Fruit fly (Drosophila melanogaster): ENCODE data around the gene Dbx.

Dbx gene

dm6 chr3L:1897709-1898108 lies 23.4 kb upstream of the Dbx start:
- TF ChIP-seq CG14655 (GFP tag; optimal IDR thresholded peaks at IDR 0.05) (no peak), rn (GFP tag; IDR thresholded peaks at IDR 0.05) (no peak), CG12605 (GFP tag; IDR thresholded peaks at IDR 0.05) (no peak), CG8159 (tag; optimal IDR thresholded peaks at IDR 0.05) (no peak), EcR (GFP tag; optimal IDR thresholded peaks at IDR 0.05) (no peak), Pif1A (GFP tag; optimal IDR thresholded peaks at IDR 0.05) (no peak), gl (tag; optimal IDR thresholded peaks at IDR 0.05) (no peak), CG32121 (GFP tag; IDR thresholded peaks at IDR 0.05) (no peak), Snoo (tag; optimal IDR thresholded peaks at IDR 0.05) (no peak), CG17806 (tag; optimal IDR thresholded peaks at IDR 0.05) (no peak), D1 (tag; optimal IDR thresholded peaks at IDR 0.05) (no peak), CG10348 (GFP tag; IDR thresholded peaks at IDR 0.05) (no peak), Ets98B (GFP tag; IDR thresholded peaks at IDR 0.05) (no peak), CG13204 (GFP tag; optimal IDR thresholded peaks at IDR 0.05) (no peak), fd96Ca (GFP tag; IDR thresholded peaks at IDR 0.05) (no peak)

- TF ChIP-seq CG4496 (GFP tag; IDR thresholded peaks at IDR 0.05) (0 out of 3 replicates have a peak, but pooled peaks have one; percentile 37), CG17806 (tag; optimal IDR thresholded peaks at IDR 0.05) (no peak), CG10348 (GFP tag; IDR thresholded peaks at IDR 0.05) (no peak), CG12605 (GFP tag; IDR thresholded peaks at IDR 0.05) (no peak), rn (GFP tag; IDR thresholded peaks at IDR 0.05) (no peak), Pif1A (GFP tag; optimal IDR thresholded peaks at IDR 0.05) (no peak), D1 (tag; optimal IDR thresholded peaks at IDR 0.05) (no peak), Ets98B (GFP tag; IDR thresholded peaks at IDR 0.05) (no peak), EcR (GFP tag; optimal IDR thresholded peaks at IDR 0.05) (peak; percentile 78), CG32121 (GFP tag; IDR thresholded peaks at IDR 0.05) (no peak), gl (tag; optimal IDR thresholded peaks at IDR 0.05) (no peak), CG8159 (tag; optimal IDR thresholded peaks at IDR 0.05) (no peak)
These were observed 21.5 kb upstream of the Dbx start for dm6 chr3L:1899616-1900015.

- peak; percentile 78 for TF ChIP-seq CG12605 (GFP tag; IDR thresholded peaks at IDR 0.05)
- TF ChIP-seq Pif1B (GFP tag; optimal IDR thresholded peaks at IDR 0.05): peak; percentile 5
- peak; percentile 87 for TF ChIP-seq CG4496 (GFP tag; IDR thresholded peaks at IDR 0.05)
- no peak for TF ChIP-seq gl (tag; optimal IDR thresholded peaks at IDR 0.05)
- TF ChIP-seq CG9948 (tag; optimal IDR thresholded peaks at IDR 0.05): no peak
- peak; percentile 78 for TF ChIP-seq rn (GFP tag; IDR thresholded peaks at IDR 0.05)
- peak; percentile 29; the same call in 1 of the 2 replicates for TF ChIP-seq CG10348 (GFP tag; IDR thresholded peaks at IDR 0.05)
- peak; percentile 58; the same call in 2 of the 3 replicates for TF ChIP-seq fd96Ca (GFP tag; IDR thresholded peaks at IDR 0.05)
- TF ChIP-seq CG17806 (tag; optimal IDR thresholded peaks at IDR 0.05): peak; percentile 37
- peak; percentile 49 for TF ChIP-seq CG14655 (GFP tag; optimal IDR thresholded peaks at IDR 0.05)
- no peak for TF ChIP-seq EcR (GFP tag; optimal IDR thresholded peaks at IDR 0.05)
- peak; percentile 50 for TF ChIP-seq Pif1A (GFP tag; optimal IDR thresholded peaks at IDR 0.05)
- TF ChIP-seq CG8159 (tag; optimal IDR thresholded peaks at IDR 0.05): peak; percentile 38
- no peak for TF ChIP-seq CG15710 (tag; optimal IDR thresholded peaks at IDR 0.05)
- peak; percentile 94 for TF ChIP-seq CG32121 (GFP tag; IDR thresholded peaks at IDR 0.05)
- TF ChIP-seq CG8301 (tag; optimal IDR thresholded peaks at IDR 0.05): peak; percentile 60
- peak; percentile 90 for TF ChIP-seq Ets98B (GFP tag; IDR thresholded peaks at IDR 0.05)
- no peak for TF ChIP-seq CG34367 (tag; optimal IDR thresholded peaks at IDR 0.05)
These were observed 20.5 kb upstream of the Dbx start for dm6 chr3L:1900633-1901032.

dm6 chr3L:1904440-1904839 lies 16.7 kb upstream of the Dbx start:
- TF ChIP-seq fd96Ca (GFP tag; IDR thresholded peaks at IDR 0.05) (0 out of 3 replicates have a peak, but pooled peaks have one; percentile 16), Pif1A (GFP tag; optimal IDR thresholded peaks at IDR 0.05) (no peak)

- TF ChIP-seq gl (tag; optimal IDR thresholded peaks at IDR 0.05) (no peak), CG12605 (GFP tag; IDR thresholded peaks at IDR 0.05) (no peak), D1 (tag; optimal IDR thresholded peaks at IDR 0.05) (no peak), CG13204 (GFP tag; optimal IDR thresholded peaks at IDR 0.05) (no peak), Pif1B (GFP tag; optimal IDR thresholded peaks at IDR 0.05) (peak; percentile 12), rn (GFP tag; IDR thresholded peaks at IDR 0.05) (no peak), Snoo (tag; optimal IDR thresholded peaks at IDR 0.05) (no peak), CG10348 (GFP tag; IDR thresholded peaks at IDR 0.05) (no peak), CG15710 (tag; optimal IDR thresholded peaks at IDR 0.05) (peak; percentile 23), CG8159 (tag; optimal IDR thresholded peaks at IDR 0.05) (peak; percentile 40), Pif1A (GFP tag; optimal IDR thresholded peaks at IDR 0.05) (peak; percentile 39), EcR (GFP tag; optimal IDR thresholded peaks at IDR 0.05) (no peak), CG4496 (GFP tag; IDR thresholded peaks at IDR 0.05) (no peak), CG17806 (tag; optimal IDR thresholded peaks at IDR 0.05) (no peak), CG32121 (GFP tag; IDR thresholded peaks at IDR 0.05) (peak; percentile 19; the same call in 1 of the 2 replicates), CG14655 (GFP tag; optimal IDR thresholded peaks at IDR 0.05) (peak; percentile 14), CG9948 (tag; optimal IDR thresholded peaks at IDR 0.05) (no peak), CG34367 (tag; optimal IDR thresholded peaks at IDR 0.05) (no peak), fd96Ca (GFP tag; IDR thresholded peaks at IDR 0.05) (peak; percentile 47; the same call in 2 of the 3 replicates), CG8301 (tag; optimal IDR thresholded peaks at IDR 0.05) (peak; percentile 36), Ets98B (GFP tag; IDR thresholded peaks at IDR 0.05) (no peak)
These were observed 15.8 kb upstream of the Dbx start for dm6 chr3L:1905273-1905672.

- TF ChIP-seq Pif1B (GFP tag; optimal IDR thresholded peaks at IDR 0.05): no peak
- TF ChIP-seq CG8159 (tag; optimal IDR thresholded peaks at IDR 0.05): peak; percentile 4
- TF ChIP-seq Pif1A (GFP tag; optimal IDR thresholded peaks at IDR 0.05): peak; percentile 19
These were observed 14.9 kb upstream of the Dbx start for dm6 chr3L:1906208-1906607.

All from whole organism, pupa.